Fruit fly (Drosophila melanogaster): ENCODE data around the gene CG7582.
A peak's percentile ranks its signal among the peaks of the same experiment; 100 is the strongest.

CG7582 gene

dm6 chr3R:29672156-29672555 lies 9.9 kb downstream of the CG7582 start, which contains the start of gene ppk19:
ppk19 (plus strand) TSS chr3R:29672456.
- TF ChIP-seq CG33017 (tag; optimal IDR thresholded peaks at IDR 0.05): no peak
- TF ChIP-seq CG14711 (tag; optimal IDR thresholded peaks at IDR 0.05): no peak
- TF ChIP-seq cnc (optimal IDR thresholded peaks at IDR 0.05): no peak
- no peak for TF ChIP-seq CG12768 (GFP tag; optimal IDR thresholded peaks at IDR 0.05)
- no peak for TF ChIP-seq cic (GFP tag; optimal IDR thresholded peaks at IDR 0.05)
- no peak for TF ChIP-seq ovo (GFP tag; optimal IDR thresholded peaks at IDR 0.05)
- no peak for TF ChIP-seq bab1 (GFP tag; optimal IDR thresholded peaks at IDR 0.05)
- TF ChIP-seq toe (GFP tag; optimal IDR thresholded peaks at IDR 0.05): no peak
- TF ChIP-seq CG7045 (GFP tag; optimal IDR thresholded peaks at IDR 0.05): no peak
- no peak for TF ChIP-seq Mnt (GFP tag; optimal IDR thresholded peaks at IDR 0.05)
- TF ChIP-seq Hr96 (GFP tag; optimal IDR thresholded peaks at IDR 0.05): no peak
- no peak for TF ChIP-seq kay (GFP tag; ENCODE audit: borderline replicate concordance)
- no peak for TF ChIP-seq Crg-1 (GFP tag; optimal IDR thresholded peaks at IDR 0.05)
- TF ChIP-seq Clk (GFP tag; optimal IDR thresholded peaks at IDR 0.05): no peak
- no peak for TF ChIP-seq CG7101 (tag; optimal IDR thresholded peaks at IDR 0.05)
- TF ChIP-seq tj (GFP tag; optimal IDR thresholded peaks at IDR 0.05): no peak
- no peak for TF ChIP-seq CG1620 (GFP tag; optimal IDR thresholded peaks at IDR 0.05)
- no peak for TF ChIP-seq pad (GFP tag; optimal IDR thresholded peaks at IDR 0.05)
- no peak for TF ChIP-seq CG11617 (GFP tag; optimal IDR thresholded peaks at IDR 0.05)

dm6 chr3R:29671060-29671707 lies 10.9 kb downstream of the CG7582 start, which contains the start of gene Obp99a:
Obp99a (plus strand) TSS chr3R:29671657.
- no peak for TF ChIP-seq CG11617 (GFP tag; optimal IDR thresholded peaks at IDR 0.05)
- TF ChIP-seq tj (GFP tag; optimal IDR thresholded peaks at IDR 0.05): peak; percentile 94

dm6 chr3R:29668777-29669176 lies 13.3 kb downstream of the CG7582 start, which contains the start of the genes ppk20 and ppk30:
ppk20 (minus strand) TSS chr3R:29668877.
ppk30 (plus strand) TSS chr3R:29669149.
- TF ChIP-seq bab1 (GFP tag; optimal IDR thresholded peaks at IDR 0.05) (no peak), tj (GFP tag; optimal IDR thresholded peaks at IDR 0.05) (no peak), CG7101 (tag; optimal IDR thresholded peaks at IDR 0.05) (no peak), CG12768 (GFP tag; optimal IDR thresholded peaks at IDR 0.05) (no peak), pad (GFP tag; optimal IDR thresholded peaks at IDR 0.05) (no peak), CG14711 (tag; optimal IDR thresholded peaks at IDR 0.05) (no peak), cic (GFP tag; optimal IDR thresholded peaks at IDR 0.05) (no peak), toe (GFP tag; optimal IDR thresholded peaks at IDR 0.05) (no peak), Clk (GFP tag; optimal IDR thresholded peaks at IDR 0.05) (no peak), CG33017 (tag; optimal IDR thresholded peaks at IDR 0.05) (no peak), Mnt (GFP tag; optimal IDR thresholded peaks at IDR 0.05) (no peak), ovo (GFP tag; optimal IDR thresholded peaks at IDR 0.05) (no peak), CG5204 (GFP tag; optimal IDR thresholded peaks at IDR 0.05) (no peak), Hr96 (GFP tag; optimal IDR thresholded peaks at IDR 0.05) (no peak), CG7045 (GFP tag; optimal IDR thresholded peaks at IDR 0.05) (no peak), Crg-1 (GFP tag; optimal IDR thresholded peaks at IDR 0.05) (no peak), kay (GFP tag; ENCODE audit: borderline replicate concordance) (no peak)

dm6 chr3R:29664183-29664829 lies 17.8 kb downstream of the CG7582 start, which contains the start of gene ppk21:
ppk21 (plus strand) TSS chr3R:29664779.
- no peak for TF ChIP-seq CG12768 (GFP tag; optimal IDR thresholded peaks at IDR 0.05)
- TF ChIP-seq Clk (GFP tag; optimal IDR thresholded peaks at IDR 0.05): no peak
- no peak for TF ChIP-seq CG14711 (tag; optimal IDR thresholded peaks at IDR 0.05)
- TF ChIP-seq toe (GFP tag; optimal IDR thresholded peaks at IDR 0.05): no peak
- TF ChIP-seq CG1620 (GFP tag; optimal IDR thresholded peaks at IDR 0.05): no peak
- no peak for TF ChIP-seq tj (GFP tag; optimal IDR thresholded peaks at IDR 0.05)
- TF ChIP-seq cnc (optimal IDR thresholded peaks at IDR 0.05): no peak
- no peak for TF ChIP-seq bab1 (GFP tag; optimal IDR thresholded peaks at IDR 0.05)
- no peak for TF ChIP-seq CG5204 (GFP tag; optimal IDR thresholded peaks at IDR 0.05)
- no peak for TF ChIP-seq CG7101 (tag; optimal IDR thresholded peaks at IDR 0.05)
- no peak for TF ChIP-seq CG7045 (GFP tag; optimal IDR thresholded peaks at IDR 0.05)
- no peak for TF ChIP-seq ovo (GFP tag; optimal IDR thresholded peaks at IDR 0.05)
- TF ChIP-seq Mnt (GFP tag; optimal IDR thresholded peaks at IDR 0.05): no peak
- no peak for TF ChIP-seq kay (GFP tag; ENCODE audit: borderline replicate concordance)
- no peak for TF ChIP-seq pad (GFP tag; optimal IDR thresholded peaks at IDR 0.05)
- TF ChIP-seq CG33017 (tag; optimal IDR thresholded peaks at IDR 0.05): no peak

dm6 chr3R:29659950-29660349 lies 22.1 kb downstream of the CG7582 start, which contains the start of gene Dop1R2:
Dop1R2 (minus strand) TSS chr3R:29659984.
- TF ChIP-seq CG14711 (tag; optimal IDR thresholded peaks at IDR 0.05) (no peak), CG5204 (GFP tag; optimal IDR thresholded peaks at IDR 0.05) (no peak), CG1620 (GFP tag; optimal IDR thresholded peaks at IDR 0.05) (no peak), Crg-1 (GFP tag; optimal IDR thresholded peaks at IDR 0.05) (no peak), ovo (GFP tag; optimal IDR thresholded peaks at IDR 0.05) (no peak), CG33017 (tag; optimal IDR thresholded peaks at IDR 0.05) (no peak), CG7045 (GFP tag; optimal IDR thresholded peaks at IDR 0.05) (no peak), pad (GFP tag; optimal IDR thresholded peaks at IDR 0.05) (no peak), kay (GFP tag; ENCODE audit: borderline replicate concordance) (no peak), CG12768 (GFP tag; optimal IDR thresholded peaks at IDR 0.05) (no peak), tj (GFP tag; optimal IDR thresholded peaks at IDR 0.05) (no peak), bab1 (GFP tag; optimal IDR thresholded peaks at IDR 0.05) (no peak), Mnt (GFP tag; optimal IDR thresholded peaks at IDR 0.05) (no peak)

- TF ChIP-seq Mnt (GFP tag; optimal IDR thresholded peaks at IDR 0.05) (no peak), Clk (GFP tag; optimal IDR thresholded peaks at IDR 0.05) (no peak)
Observed at dm6 chr3R:29651488-29651887, 30.6 kb downstream of the CG7582 start.

All from whole organism, adult.